Fruit fly (Drosophila melanogaster) whole organism, pupa: ENCODE data around the gene GXIVsPLA2.

Experiments used
- CG10348 ChIP-seq: fragments of 200-800 bp; sonication (Bioruptor generic); IDR thresholded peaks from 2 replicates; pipeline ENCODE4 v1.3.6; 2022; ENCODE audit warnings: missing biosample characterization, missing genetic modification characterization
- CG12605 ChIP-seq: fragments of 200-800 bp; sonication (Bioruptor generic); IDR thresholded peaks from 2 replicates; pipeline ENCODE4 v1.3.6; 2022; ENCODE audit warnings: missing biosample characterization, missing genetic modification characterization
- CG13204 ChIP-seq: fragments of 200-800 bp; sonication (Bioruptor generic); optimal IDR thresholded peaks from 2 replicates; lab custom pipeline; 2018; ENCODE audit warnings: missing biosample characterization, mild to moderate bottlenecking, missing genetic modification characterization, moderate library complexity
- CG14655 ChIP-seq: fragments of 200-800 bp; sonication (Bioruptor generic); optimal IDR thresholded peaks from 3 replicates; lab custom pipeline; 2017; ENCODE audit warnings: mild to moderate bottlenecking, missing biosample characterization, missing genetic modification reagents, missing genetic modification characterization
- CG15710 ChIP-seq: fragments of 200-800 bp; sonication (Bioruptor generic); optimal IDR thresholded peaks from 2 replicates; lab custom pipeline; 2018; ENCODE audit warnings: missing biosample characterization, mild to moderate bottlenecking, missing genetic modification characterization, moderate library complexity
- CG17806 ChIP-seq: fragments of 200-800 bp; sonication (Bioruptor generic); optimal IDR thresholded peaks from 2 replicates; lab custom pipeline; 2018; ENCODE audit warnings: missing biosample characterization, mild to moderate bottlenecking, missing genetic modification characterization, moderate library complexity
- CG32121 ChIP-seq: fragments of 200-800 bp; sonication (Bioruptor generic); IDR thresholded peaks from 2 replicates; pipeline ENCODE4 v1.3.6; 2022; ENCODE audit warnings: missing biosample characterization, missing genetic modification characterization
- CG34367 ChIP-seq: fragments of 200-800 bp; sonication (Bioruptor generic); optimal IDR thresholded peaks from 2 replicates; lab custom pipeline; 2018; ENCODE audit warnings: missing biosample characterization, mild to moderate bottlenecking, missing genetic modification characterization
- CG4496 ChIP-seq: fragments of 200-800 bp; sonication (Bioruptor generic); IDR thresholded peaks from 3 replicates; pipeline ENCODE4 v1.3.6; 2022; ENCODE audit warnings: missing biosample characterization, missing genetic modification characterization
- CG8159 ChIP-seq: fragments of 200-800 bp; sonication (Bioruptor generic); optimal IDR thresholded peaks from 3 replicates; lab custom pipeline; 2018; ENCODE audit warnings: missing biosample characterization, mild to moderate bottlenecking, missing genetic modification characterization, moderate library complexity
- CG8301 ChIP-seq: fragments of 200-800 bp; sonication (Bioruptor generic); optimal IDR thresholded peaks from 2 replicates; lab custom pipeline; 2018; ENCODE audit warnings: missing biosample characterization, mild to moderate bottlenecking, missing genetic modification characterization
- CG9948 ChIP-seq: fragments of 200-800 bp; sonication (Bioruptor generic); optimal IDR thresholded peaks from 2 replicates; lab custom pipeline; 2018; ENCODE audit warnings: missing biosample characterization, mild to moderate bottlenecking, missing genetic modification characterization, moderate library complexity
- D1 ChIP-seq: fragments of 200-800 bp; sonication (Bioruptor generic); optimal IDR thresholded peaks from 2 replicates; lab custom pipeline; 2018; ENCODE audit warnings: missing biosample characterization, mild to moderate bottlenecking, missing genetic modification characterization, moderate library complexity
- EcR ChIP-seq: fragments of 200-800 bp; sonication (Bioruptor generic); optimal IDR thresholded peaks from 3 replicates; lab custom pipeline; 2019; ENCODE audit warnings: missing biosample characterization, missing genetic modification characterization, mild to moderate bottlenecking, moderate library complexity, missing genetic modification reagents
- Ets98B ChIP-seq: fragments of 200-800 bp; sonication (Bioruptor generic); IDR thresholded peaks from 2 replicates; pipeline ENCODE4 v1.3.6; 2022; ENCODE audit warnings: missing biosample characterization, missing genetic modification characterization
- Pif1A ChIP-seq: fragments of 200-800 bp; sonication (Bioruptor generic); optimal IDR thresholded peaks from 3 replicates; lab custom pipeline; 2016; ENCODE audit warnings: missing biosample characterization, missing genetic modification characterization
- Pif1B ChIP-seq: fragments of 200-800 bp; sonication (Bioruptor generic); optimal IDR thresholded peaks from 3 replicates; lab custom pipeline; 2016; ENCODE audit warnings: missing biosample characterization, missing genetic modification characterization
- Snoo ChIP-seq: fragments of 200-800 bp; sonication (Bioruptor generic); optimal IDR thresholded peaks from 3 replicates; lab custom pipeline; 2017; ENCODE audit warnings: missing biosample characterization, mild to moderate bottlenecking, missing genetic modification characterization, inconsistent platforms
- fd96Ca ChIP-seq: fragments of 200-800 bp; sonication (Bioruptor generic); IDR thresholded peaks from 3 replicates; pipeline ENCODE4 v1.3.6; 2022; ENCODE audit warnings: missing biosample characterization, missing genetic modification characterization
- gl ChIP-seq: fragments of 200-800 bp; sonication (Bioruptor generic); optimal IDR thresholded peaks from 2 replicates; lab custom pipeline; 2018; ENCODE audit warnings: missing biosample characterization, mild to moderate bottlenecking, missing genetic modification characterization
- rn ChIP-seq: fragments of 200-800 bp; sonication (Bioruptor generic); IDR thresholded peaks from 2 replicates; pipeline ENCODE4 v1.3.6; 2022; ENCODE audit warnings: missing biosample characterization, missing genetic modification characterization

Gene GXIVsPLA2

DNA sequence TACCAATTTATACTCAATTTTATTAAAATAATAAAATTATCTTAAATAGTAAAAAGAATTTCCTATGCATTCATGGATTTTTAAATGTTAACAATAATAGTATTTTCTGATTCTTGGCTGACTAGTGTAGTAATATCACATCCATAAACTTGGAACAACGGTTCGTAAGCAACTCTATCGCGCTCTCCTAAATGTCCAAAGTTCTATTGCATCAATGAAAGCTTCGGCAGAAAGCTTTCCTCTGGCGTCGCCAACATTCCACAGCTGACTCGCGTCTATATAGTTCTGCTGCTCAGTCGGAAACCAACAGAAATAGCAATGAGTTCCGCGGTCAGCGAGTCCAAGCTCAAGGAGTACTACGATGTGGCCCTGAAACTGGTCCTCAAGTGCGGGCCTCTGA lies 21.9 kb downstream of the GXIVsPLA2 start, which contains the start of gene CG17029:
CG17029 (plus strand) TSS at position 113 of the 400 bp plus-strand sequence.
- TF ChIP-seq CG12605 (GFP tag; lab: Robert Waterston, UW) (peak; percentile 64), Ets98B (GFP tag; lab: Robert Waterston, UW) (peak; percentile 12; the same call in 1 of the 2 replicates), CG8159 (tag; lab: Kevin White, UChicago) (no peak), Pif1B (no peak), rn (GFP tag; lab: Robert Waterston, UW) (peak; percentile 3; the same call in 1 of the 2 replicates), fd96Ca (GFP tag; lab: Robert Waterston, UW) (0 out of 3 replicates have a peak, but pooled peaks have one; percentile 24)

dm6 chr3L:15977565-15977964 lies 22.7 kb downstream of the GXIVsPLA2 start:
- TF ChIP-seq CG13204 (GFP tag; lab: Kevin White, UChicago) (no peak), Pif1B (no peak), CG8159 (tag; lab: Kevin White, UChicago) (no peak), CG9948 (tag; lab: Kevin White, UChicago) (no peak), rn (GFP tag; lab: Robert Waterston, UW) (no peak), Snoo (peak; percentile 47), gl (tag; lab: Kevin White, UChicago) (no peak), CG8301 (tag; lab: Kevin White, UChicago) (no peak), EcR (GFP tag; lab: Kevin White, UChicago) (no peak), CG17806 (tag; lab: Kevin White, UChicago) (peak; percentile 35), CG32121 (GFP tag; lab: Robert Waterston, UW) (peak; percentile 72), Pif1A (GFP tag; lab: Kevin White, UChicago) (no peak), CG4496 (GFP tag; lab: Robert Waterston, UW) (peak; percentile 76), fd96Ca (GFP tag; lab: Robert Waterston, UW) (no peak), D1 (no peak), CG34367 (tag; lab: Kevin White, UChicago) (no peak), CG10348 (GFP tag; lab: Robert Waterston, UW) (no peak), Ets98B (GFP tag; lab: Robert Waterston, UW) (peak; percentile 74), CG15710 (tag; lab: Kevin White, UChicago) (no peak), CG12605 (GFP tag; lab: Robert Waterston, UW) (peak; percentile 66), CG14655 (GFP tag; lab: Kevin White, UChicago) (no peak)

DNA sequence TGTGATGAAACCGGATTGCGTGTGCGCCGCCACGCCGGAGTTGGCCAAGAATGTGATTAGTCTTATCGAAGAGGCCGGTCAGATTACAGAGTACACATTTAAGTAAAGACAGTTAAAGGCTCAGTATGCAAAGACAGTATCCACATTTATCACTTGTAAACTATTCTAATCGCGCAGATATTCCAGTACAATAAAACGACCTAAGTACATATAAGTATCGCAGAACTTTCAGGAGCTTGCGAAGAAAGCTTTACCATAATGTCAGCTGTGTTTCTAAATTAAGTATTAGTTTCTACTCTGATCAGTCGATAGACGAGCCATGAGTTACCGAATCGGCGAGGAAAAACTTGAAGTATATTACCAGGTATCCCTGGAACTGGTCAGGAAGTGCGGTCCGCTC lies 23.3 kb downstream of the GXIVsPLA2 start, which contains the start of gene CG17028:
CG17028 (plus strand) TSS at position 301 of the 400 bp plus-strand sequence.
- TF ChIP-seq gl (tag; lab: Kevin White, UChicago), result no peak
- TF ChIP-seq CG13204 (GFP tag; lab: Kevin White, UChicago), result no peak
- no peak for TF ChIP-seq D1
- no peak for TF ChIP-seq CG14655 (GFP tag; lab: Kevin White, UChicago)
- no peak for TF ChIP-seq CG34367 (tag; lab: Kevin White, UChicago)
- TF ChIP-seq CG17806 (tag; lab: Kevin White, UChicago), result no peak
- no peak for TF ChIP-seq Pif1A (GFP tag; lab: Kevin White, UChicago)
- no peak for TF ChIP-seq CG8159 (tag; lab: Kevin White, UChicago)
- no peak for TF ChIP-seq fd96Ca (GFP tag; lab: Robert Waterston, UW)
- TF ChIP-seq CG10348 (GFP tag; lab: Robert Waterston, UW), result no peak
- no peak for TF ChIP-seq CG12605 (GFP tag; lab: Robert Waterston, UW)
- no peak for TF ChIP-seq Pif1B
- TF ChIP-seq rn (GFP tag; lab: Robert Waterston, UW), result no peak

dm6 chr3L:15979240-15979639 lies 24.3 kb downstream of the GXIVsPLA2 start:
- no peak for TF ChIP-seq CG4496 (GFP tag; lab: Robert Waterston, UW)
- no peak for TF ChIP-seq CG32121 (GFP tag; lab: Robert Waterston, UW)
- TF ChIP-seq CG12605 (GFP tag; lab: Robert Waterston, UW), result no peak
- no peak for TF ChIP-seq CG9948 (tag; lab: Kevin White, UChicago)
- no peak for TF ChIP-seq CG13204 (GFP tag; lab: Kevin White, UChicago)
- peak; percentile 46 for TF ChIP-seq EcR (GFP tag; lab: Kevin White, UChicago)
- TF ChIP-seq CG15710 (tag; lab: Kevin White, UChicago), result no peak
- TF ChIP-seq rn (GFP tag; lab: Robert Waterston, UW), result no peak
- TF ChIP-seq CG10348 (GFP tag; lab: Robert Waterston, UW), result no peak

dm6 chr3L:15979912-15980311 lies 25.0 kb downstream of the GXIVsPLA2 start, which contains the start of gene CG17027:
Gene CG17027 (plus strand): TSS chr3L:15980100.
- TF ChIP-seq CG17806 (tag; lab: Kevin White, UChicago) (no peak), Ets98B (GFP tag; lab: Robert Waterston, UW) (no peak), Pif1A (GFP tag; lab: Kevin White, UChicago) (no peak), CG34367 (tag; lab: Kevin White, UChicago) (no peak), CG13204 (GFP tag; lab: Kevin White, UChicago) (no peak), rn (GFP tag; lab: Robert Waterston, UW) (no peak), CG8301 (tag; lab: Kevin White, UChicago) (no peak), CG32121 (GFP tag; lab: Robert Waterston, UW) (no peak), fd96Ca (GFP tag; lab: Robert Waterston, UW) (no peak), D1 (no peak), EcR (GFP tag; lab: Kevin White, UChicago) (no peak), CG12605 (GFP tag; lab: Robert Waterston, UW) (no peak), gl (tag; lab: Kevin White, UChicago) (no peak), CG10348 (GFP tag; lab: Robert Waterston, UW) (no peak)

dm6 chr3L:15981403-15981802 lies 26.5 kb downstream of the GXIVsPLA2 start:
- no peak for TF ChIP-seq CG14655 (GFP tag; lab: Kevin White, UChicago)
